Fruit fly (Drosophila melanogaster): ENCODE measurements around the gene CG34051.

Gene CG34051

dm6 chr2L:19960930-19961329 is at the start of gene CG34051:
Gene CG34051, minus strand, starts transcription at chr2L:19961030.
- TF ChIP-seq exex (tag; optimal IDR thresholded peaks at IDR 0.05) (no peak), eyg (GFP tag; optimal IDR thresholded peaks at IDR 0.05) (no peak), CG17829 (tag; optimal IDR thresholded peaks at IDR 0.05) (no peak)

- peak; percentile 17 for TF ChIP-seq dmrt99B (tag; optimal IDR thresholded peaks at IDR 0.05)
- no peak for TF ChIP-seq CG6683 (GFP tag; optimal IDR thresholded peaks at IDR 0.05)
- TF ChIP-seq CG8359 (GFP tag; optimal IDR thresholded peaks at IDR 0.05; ENCODE audit: borderline replicate concordance): peak; percentile 3
- TF ChIP-seq CG5180 (GFP tag; optimal IDR thresholded peaks at IDR 0.05): peak; percentile 45
- TF ChIP-seq lab (GFP tag; optimal IDR thresholded peaks at IDR 0.05): peak; percentile 47
- TF ChIP-seq CG10147 (GFP tag; optimal IDR thresholded peaks at IDR 0.05): no peak
- TF ChIP-seq Camta (GFP tag; optimal IDR thresholded peaks at IDR 0.05): no peak
- TF ChIP-seq gsb (GFP tag; IDR thresholded peaks at IDR 0.05): no peak
- no peak for TF ChIP-seq gce (GFP tag; IDR thresholded peaks at IDR 0.05)
- TF ChIP-seq nau (GFP tag; optimal IDR thresholded peaks at IDR 0.05): no peak
- peak; percentile 69 for TF ChIP-seq Abd-B (GFP tag; optimal IDR thresholded peaks at IDR 0.05)
- TF ChIP-seq Ptx1 (GFP tag; IDR thresholded peaks at IDR 0.05): no peak
- no peak for TF ChIP-seq CG6689 (GFP tag; IDR thresholded peaks at IDR 0.05)
- peak; percentile 15 for TF ChIP-seq PHDP (tag; optimal IDR thresholded peaks at IDR 0.05)
- TF ChIP-seq oc (tag; optimal IDR thresholded peaks at IDR 0.05): peak; percentile 82
- TF ChIP-seq pros (GFP tag; optimal IDR thresholded peaks at IDR 0.05): peak; percentile 13
- TF ChIP-seq CG2678 (tag; optimal IDR thresholded peaks at IDR 0.05): peak; percentile 36
- TF ChIP-seq CG31224 (GFP tag; IDR thresholded peaks at IDR 0.05): no peak
- no peak for TF ChIP-seq scrt (GFP tag; optimal IDR thresholded peaks at IDR 0.05)
- TF ChIP-seq CG8924 (tag; optimal IDR thresholded peaks at IDR 0.05): no peak
- no peak for TF ChIP-seq Hr51 (GFP tag; optimal IDR thresholded peaks at IDR 0.05)
- no peak for TF ChIP-seq CG1603 (tag; optimal IDR thresholded peaks at IDR 0.05)
- TF ChIP-seq Asciz (GFP tag; optimal IDR thresholded peaks at IDR 0.05): peak; percentile 1
- TF ChIP-seq crol (GFP tag; IDR thresholded peaks at IDR 0.05): peak; percentile 77; the same call in 1 of the 2 replicates
- no peak for TF ChIP-seq CG8281 (tag; optimal IDR thresholded peaks at IDR 0.05)
- no peak for TF ChIP-seq shn (GFP tag; optimal IDR thresholded peaks at IDR 0.05)
- no peak for TF ChIP-seq CG8089 (GFP tag; optimal IDR thresholded peaks at IDR 0.05)
- peak; percentile 29 for TF ChIP-seq CG12769 (tag; optimal IDR thresholded peaks at IDR 0.05)
- TF ChIP-seq CG15601 (tag; optimal IDR thresholded peaks at IDR 0.05): peak; percentile 19
- TF ChIP-seq br (optimal IDR thresholded peaks at IDR 0.05): no peak
Measured at dm6 chr2L:20005064-20005463, 44.2 kb upstream of the CG34051 start.

- no peak for TF ChIP-seq CG2116 (GFP tag; optimal IDR thresholded peaks at IDR 0.05)
- no peak for TF ChIP-seq Atf3 (GFP tag; optimal IDR thresholded peaks at IDR 0.05)
- no peak for TF ChIP-seq stc (GFP tag; IDR thresholded peaks at IDR 0.05)
- no peak for TF ChIP-seq tio (GFP tag; optimal IDR thresholded peaks at IDR 0.05)
- TF ChIP-seq tll (GFP tag; optimal IDR thresholded peaks at IDR 0.05): no peak
- TF ChIP-seq PHDP (tag; optimal IDR thresholded peaks at IDR 0.05): no peak
- TF ChIP-seq CG7745 (tag; optimal IDR thresholded peaks at IDR 0.05): no peak
- TF ChIP-seq CG11695 (GFP tag; IDR thresholded peaks at IDR 0.05): no peak
- peak; percentile 38 for TF ChIP-seq CG10209 (GFP tag; optimal IDR thresholded peaks at IDR 0.05)
- peak; percentile 6 for TF ChIP-seq CG17359 (tag; optimal IDR thresholded peaks at IDR 0.05)
- peak; percentile 58 for TF ChIP-seq ATbp (GFP tag; optimal IDR thresholded peaks at IDR 0.05)
- no peak for TF ChIP-seq dm (GFP tag; optimal IDR thresholded peaks at IDR 0.05)
- no peak for TF ChIP-seq CG2889 (GFP tag; IDR thresholded peaks at IDR 0.05)
- no peak for TF ChIP-seq Dad (GFP tag; optimal IDR thresholded peaks at IDR 0.05)
- peak; percentile 18 for TF ChIP-seq sqz (GFP tag; optimal IDR thresholded peaks at IDR 0.05)
- no peak for TF ChIP-seq CG10462 (GFP tag; optimal IDR thresholded peaks at IDR 0.05)
- no peak for TF ChIP-seq CG1233 (GFP tag; optimal IDR thresholded peaks at IDR 0.05)
- no peak for TF ChIP-seq CG11093 (GFP tag; IDR thresholded peaks at IDR 0.05)
- peak; percentile 6 for TF ChIP-seq Asciz (GFP tag; optimal IDR thresholded peaks at IDR 0.05)
Measured at dm6 chr2L:20004341-20004740, 43.5 kb upstream of the CG34051 start.
